Worm (Caenorhabditis elegans): ENCODE results near the gene F07C3.2.

DNA sequence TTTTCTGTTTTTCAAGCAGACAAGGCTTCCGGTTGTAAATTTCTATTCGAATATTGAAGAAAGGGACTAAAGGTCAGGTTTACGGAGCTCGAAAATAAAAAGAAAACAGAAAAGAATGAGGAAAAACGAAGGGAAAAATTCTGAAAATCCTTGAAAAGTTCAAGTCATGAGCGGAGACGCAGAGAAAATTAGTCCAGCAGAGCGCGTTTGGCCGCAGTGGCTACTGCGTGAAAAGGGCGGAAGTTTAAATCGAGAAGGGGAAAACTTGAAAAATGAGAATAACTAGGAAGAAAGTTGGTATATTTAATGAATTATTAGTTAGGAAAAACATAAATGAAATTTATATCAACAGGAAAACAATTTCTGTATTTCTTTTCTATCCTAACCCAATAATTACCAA lies 5.5 kb upstream of the F07C3.2 start:
- TF ChIP-seq unc-39 (tag; optimal IDR thresholded peaks at IDR 0.05) (no peak), elt-1 (tag; optimal IDR thresholded peaks at IDR 0.05; ENCODE audit: borderline replicate concordance, insufficient read depth) (no peak), nhr-28 (tag; optimal IDR thresholded peaks at IDR 0.05) (no peak), ztf-11 (tag; optimal IDR thresholded peaks at IDR 0.05) (no peak), elt-3 (tag; optimal IDR thresholded peaks at IDR 0.05) (no peak), nhr-76 (tag; optimal IDR thresholded peaks at IDR 0.05) (no peak), lsy-2 (tag; optimal IDR thresholded peaks at IDR 0.05) (peak; percentile 30), cnd-1 (tag; optimal IDR thresholded peaks at IDR 0.05) (no peak), nhr-237 (tag; optimal IDR thresholded peaks at IDR 0.05) (peak; percentile 28)
